Worm (Caenorhabditis elegans) whole organism, young adult: ENCODE data around the gene EGAP2.2.

Experiments
- F57A8.1 ChIP-seq: fragments of 200-800 bp; sonication (Bioruptor generic); optimal IDR thresholded peaks from 2 replicates; lab custom pipeline; 2018; ENCODE audit warnings: mild to moderate bottlenecking, missing genetic modification characterization, moderate library complexity, missing compliant biosample characterization
- Y95B8A.8 ChIP-seq: fragments of 200-800 bp; sonication (Bioruptor generic); IDR thresholded peaks from 2 replicates; pipeline ENCODE4 v1.3.6; 2022; ENCODE audit warnings: missing genetic modification reagents, missing genetic modification characterization, missing compliant biosample characterization
- ceh-27 ChIP-seq: fragments of 200-800 bp; sonication (Bioruptor generic); optimal IDR thresholded peaks from 2 replicates; lab custom pipeline; 2018; ENCODE audit warnings: mild to moderate bottlenecking, missing genetic modification characterization, moderate library complexity, missing compliant biosample characterization
- madf-3 ChIP-seq: fragments of 200-800 bp; sonication (Bioruptor generic); IDR thresholded peaks from 2 replicates; pipeline ENCODE4 v1.3.6; 2022; ENCODE audit warnings: missing genetic modification reagents, missing genetic modification characterization, missing compliant biosample characterization
- ztf-26 ChIP-seq: sonication (generic microtip); optimal IDR thresholded peaks from 2 replicates; lab custom pipeline; 2017; ENCODE audit warnings: missing genetic modification characterization, missing compliant biosample characterization

The EGAP2.2 gene

ce11 chrII:5277780-5278179 lies 48.1 kb downstream of the EGAP2.2 start:
- no peak for TF ChIP-seq F57A8.1 (GFP tag; lab: Kevin White, UChicago)
- peak; percentile 4 for TF ChIP-seq ztf-26 (tag; lab: Kevin White, UChicago)
- no peak for TF ChIP-seq ceh-27 (GFP tag; lab: Kevin White, UChicago)
- TF ChIP-seq madf-3 (GFP tag; lab: Robert Waterston, UW): no peak
- TF ChIP-seq Y95B8A.8 (GFP tag; lab: Robert Waterston, UW): 0 out of 2 replicates have a peak, but pooled peaks have one; percentile 8
